Worm (Caenorhabditis elegans) whole organism, L1 larva: ENCODE results near the gene ZC262.13.

ENCODE experiments used
- C04F5.9 ChIP-seq: sonication (generic microtip); optimal IDR thresholded peaks from 2 replicates; lab custom pipeline; 2016; ENCODE audit warnings: missing genetic modification characterization, missing compliant biosample characterization
- Y116A8C.19 ChIP-seq: sonication (generic microtip); optimal IDR thresholded peaks from 2 replicates; lab custom pipeline; 2016; ENCODE audit warnings: missing compliant biosample characterization, missing genetic modification characterization, borderline replicate concordance
- alr-1 ChIP-seq: fragments of 200-800 bp; sonication (Bioruptor generic); optimal IDR thresholded peaks from 2 replicates; lab custom pipeline; 2018; ENCODE audit warnings: borderline replicate concordance, mild to moderate bottlenecking, missing genetic modification characterization, missing compliant biosample characterization
- ama-1 ChIP-seq: fragments of 150-350 bp; optimal IDR thresholded peaks from 2 replicates; lab custom pipeline; 2014
- blmp-1 ChIP-seq: fragments of 150-350 bp; optimal IDR thresholded peaks from 2 replicates; lab custom pipeline; 2014; ENCODE audit warnings: missing biosample characterization, missing genetic modification characterization
- ceh-63 ChIP-seq: fragments of 200-800 bp; sonication (Bioruptor generic); optimal IDR thresholded peaks from 2 replicates; lab custom pipeline; 2018; ENCODE audit warnings: mild to moderate bottlenecking, missing genetic modification characterization, missing compliant biosample characterization
- ceh-82 ChIP-seq, 3 experiments: fragments of 150-350 bp in 1 of 3; sonication (generic microtip) in 2 of 3; optimal IDR thresholded peaks; 2 replicates each; lab custom pipeline; 2014 to 2017; ENCODE audit warnings: missing biosample characterization in 3 of 3, missing genetic modification characterization in 3 of 3
- ceh-88 ChIP-seq: fragments of 200-800 bp; sonication (Bioruptor generic); IDR thresholded peaks from 2 replicates; pipeline ENCODE4 v1.3.6; 2022; ENCODE audit warnings: missing genetic modification characterization, missing compliant biosample characterization
- dpl-1 ChIP-seq, 3 experiments: fragments of 150-350 bp in 2 of 3; sonication (generic microtip) in 1 of 3; optimal IDR thresholded peaks; 2 replicates each; lab custom pipeline; 2014 to 2017; ENCODE audit warnings: missing biosample characterization in 3 of 3, missing genetic modification characterization in 3 of 3, missing genetic modification reagents in 3 of 3
- dsc-1 ChIP-seq: sonication (generic microtip); optimal IDR thresholded peaks from 2 replicates; lab custom pipeline; 2016; ENCODE audit warnings: mild to moderate bottlenecking, missing genetic modification characterization, missing compliant biosample characterization
- egl-27 ChIP-seq, 2 experiments: fragments of 150-350 bp in 1 of 2; sonication (generic microtip); optimal IDR thresholded peaks; 3 replicates each; lab custom pipeline; 2017 to 2018; ENCODE audit warnings: missing biosample characterization in 2 of 2, missing genetic modification characterization in 2 of 2, missing genetic modification reagents in 2 of 2
- elt-2 ChIP-seq: sonication (generic microtip); optimal IDR thresholded peaks from 2 replicates; lab custom pipeline; 2016; ENCODE audit warnings: missing genetic modification characterization, mild to moderate bottlenecking, inconsistent platforms, missing compliant biosample characterization, missing genetic modification reagents
- elt-3 ChIP-seq, 6 experiments: fragments of 150-350 bp in 1 of 6; sonication (generic microtip); optimal IDR thresholded peaks; 2 replicates each; lab custom pipeline; 2017 to 2018; ENCODE audit warnings: missing biosample characterization in 6 of 6, missing genetic modification characterization in 6 of 6, inconsistent platforms in 1 of 6
- fkh-10 ChIP-seq: sonication (generic microtip); optimal IDR thresholded peaks from 2 replicates; lab custom pipeline; 2017; ENCODE audit warnings: missing biosample characterization, missing genetic modification reagents, missing genetic modification characterization
- fos-1 ChIP-seq: fragments of 150-350 bp; optimal IDR thresholded peaks from 2 replicates; lab custom pipeline; 2014; ENCODE audit warnings: missing biosample characterization, missing genetic modification characterization
- hlh-4 ChIP-seq: sonication (generic microtip); optimal IDR thresholded peaks from 2 replicates; lab custom pipeline; 2016; ENCODE audit warnings: mild to moderate bottlenecking, missing genetic modification characterization, missing compliant biosample characterization
- hpl-2 ChIP-seq: fragments of 150-350 bp; optimal IDR thresholded peaks from 2 replicates; lab custom pipeline; 2014; ENCODE audit warnings: missing biosample characterization, missing genetic modification reagents, missing genetic modification characterization
- jun-1 ChIP-seq: fragments of 150-350 bp; optimal IDR thresholded peaks from 2 replicates; lab custom pipeline; 2014; ENCODE audit warnings: missing biosample characterization, missing genetic modification reagents, missing genetic modification characterization
- lin-13 ChIP-seq: fragments of 150-350 bp; optimal IDR thresholded peaks from 2 replicates; lab custom pipeline; 2014; ENCODE audit warnings: missing biosample characterization, missing genetic modification reagents, missing genetic modification characterization
- lin-14 ChIP-seq: fragments of 200-800 bp; sonication (Bioruptor generic); optimal IDR thresholded peaks from 2 replicates; lab custom pipeline; 2018; ENCODE audit warnings: mild to moderate bottlenecking, missing genetic modification characterization, moderate library complexity, missing compliant biosample characterization
- lin-15B ChIP-seq: fragments of 150-350 bp; sonication (generic microtip); optimal IDR thresholded peaks from 3 replicates; lab custom pipeline; 2014; ENCODE audit warnings: missing biosample characterization, missing genetic modification characterization
- lin-35 ChIP-seq, 2 experiments: fragments of 150-350 bp; optimal IDR thresholded peaks; 2 replicates each; lab custom pipeline; 2014; ENCODE audit warnings: missing biosample characterization in 2 of 2, missing genetic modification characterization in 2 of 2, missing genetic modification reagents in 2 of 2
- mab-9 ChIP-seq: fragments of 200-800 bp; sonication (Bioruptor generic); IDR thresholded peaks from 2 replicates; pipeline ENCODE4 v1.3.6; 2022; ENCODE audit warnings: missing genetic modification reagents, missing genetic modification characterization, missing compliant biosample characterization
- mdl-1 ChIP-seq, 2 experiments: fragments of 150-350 bp; optimal IDR thresholded peaks; 2 replicates each; lab custom pipeline; 2014 to 2017; ENCODE audit warnings: missing biosample characterization in 2 of 2, missing genetic modification characterization in 2 of 2, inconsistent platforms in 1 of 2
- mef-2 ChIP-seq: fragments of 150-350 bp; optimal IDR thresholded peaks from 2 replicates; lab custom pipeline; 2014; ENCODE audit warnings: missing biosample characterization, missing genetic modification characterization
- nhr-12 ChIP-seq: sonication (generic microtip); optimal IDR thresholded peaks from 2 replicates; lab custom pipeline; 2017; ENCODE audit warnings: missing biosample characterization, missing genetic modification characterization
- nhr-19 ChIP-seq: fragments of 200-800 bp; sonication (Bioruptor generic); conservative IDR thresholded peaks from 2 replicates; pipeline ENCODE4 v1.3.6; 2022; ENCODE audit warnings: missing genetic modification characterization, missing compliant biosample characterization
- nhr-20 ChIP-seq: sonication (generic microtip); optimal IDR thresholded peaks from 2 replicates; lab custom pipeline; 2016; ENCODE audit warnings: mild to moderate bottlenecking, missing genetic modification characterization, missing compliant biosample characterization
- nhr-28 ChIP-seq: fragments of 150-350 bp; optimal IDR thresholded peaks from 2 replicates; lab custom pipeline; 2014; ENCODE audit warnings: missing biosample characterization, missing genetic modification characterization
- nhr-71 ChIP-seq: sonication (generic microtip); optimal IDR thresholded peaks from 2 replicates; lab custom pipeline; 2016; ENCODE audit warnings: mild to moderate bottlenecking, missing genetic modification characterization, moderate library complexity, missing compliant biosample characterization
- nhr-76 ChIP-seq: sonication (generic microtip); optimal IDR thresholded peaks from 2 replicates; lab custom pipeline; 2017; ENCODE audit warnings: missing biosample characterization, missing genetic modification characterization
- nhr-77 ChIP-seq: fragments of 150-350 bp; optimal IDR thresholded peaks from 2 replicates; lab custom pipeline; 2014; ENCODE audit warnings: missing biosample characterization, missing genetic modification characterization
- nhr-90 ChIP-seq: sonication (generic microtip); optimal IDR thresholded peaks from 2 replicates; lab custom pipeline; 2016; ENCODE audit warnings: mild to moderate bottlenecking, missing genetic modification characterization, missing compliant biosample characterization; ENCODE audit not compliant: poor library complexity
- pag-3 ChIP-seq: sonication (generic microtip); optimal IDR thresholded peaks from 2 replicates; lab custom pipeline; 2017; ENCODE audit warnings: missing genetic modification characterization, mild to moderate bottlenecking, missing compliant biosample characterization, antibody characterized with exemption, borderline replicate concordance; ENCODE audit not compliant: insufficient read depth
- pax-3 ChIP-seq: fragments of 200-800 bp; sonication (Bioruptor generic); optimal IDR thresholded peaks from 2 replicates; lab custom pipeline; 2018; ENCODE audit warnings: mild to moderate bottlenecking, missing genetic modification characterization, moderate library complexity, missing compliant biosample characterization
- pqm-1 ChIP-seq: sonication (generic microtip); optimal IDR thresholded peaks from 3 replicates; lab custom pipeline; 2017; ENCODE audit warnings: missing biosample characterization, missing genetic modification characterization
- rnt-1 ChIP-seq: sonication (generic microtip); optimal IDR thresholded peaks from 2 replicates; lab custom pipeline; 2016; ENCODE audit warnings: mild to moderate bottlenecking, missing genetic modification characterization, moderate library complexity, missing compliant biosample characterization
- sptf-1 ChIP-seq: fragments of 150-350 bp; optimal IDR thresholded peaks from 2 replicates; lab custom pipeline; 2014; ENCODE audit warnings: missing biosample characterization, missing genetic modification characterization
- sup-37 ChIP-seq: fragments of 200-800 bp; sonication (Bioruptor generic); optimal IDR thresholded peaks from 2 replicates; lab custom pipeline; 2018; ENCODE audit warnings: mild to moderate bottlenecking, missing genetic modification characterization, missing compliant biosample characterization
- tbx-2 ChIP-seq: sonication (generic microtip); optimal IDR thresholded peaks from 2 replicates; lab custom pipeline; 2016; ENCODE audit warnings: missing genetic modification characterization, missing compliant biosample characterization
- unc-130 ChIP-seq: fragments of 150-350 bp; optimal IDR thresholded peaks from 2 replicates; lab custom pipeline; 2017; ENCODE audit warnings: missing biosample characterization, missing genetic modification characterization, inconsistent platforms
- unc-62 ChIP-seq: fragments of 150-350 bp; optimal IDR thresholded peaks from 2 replicates; lab custom pipeline; 2014; ENCODE audit warnings: missing biosample characterization, missing genetic modification reagents, missing genetic modification characterization
- vab-15 ChIP-seq: sonication (generic microtip); optimal IDR thresholded peaks from 2 replicates; lab custom pipeline; 2017; ENCODE audit warnings: missing genotype, mild to moderate bottlenecking, missing genetic modification characterization, missing compliant biosample characterization
- xbp-1 ChIP-seq: sonication (generic microtip); optimal IDR thresholded peaks from 2 replicates; lab custom pipeline; 2016; ENCODE audit warnings: missing genetic modification characterization, missing compliant biosample characterization
- zag-1 ChIP-seq: fragments of 150-350 bp; optimal IDR thresholded peaks from 2 replicates; lab custom pipeline; 2014; ENCODE audit warnings: missing biosample characterization, missing genetic modification characterization
- zip-4 ChIP-seq: fragments of 200-800 bp; sonication (Bioruptor generic); optimal IDR thresholded peaks from 2 replicates; lab custom pipeline; 2018; ENCODE audit warnings: mild to moderate bottlenecking, missing genetic modification characterization, moderate library complexity, missing compliant biosample characterization
- ztf-11 ChIP-seq, 2 experiments: sonication (generic microtip); optimal IDR thresholded peaks; 2 replicates each; lab custom pipeline; 2016 to 2017; ENCODE audit warnings: missing genetic modification characterization in 2 of 2, missing biosample characterization in 1 of 2, missing compliant biosample characterization in 1 of 2
- ztf-4 ChIP-seq: fragments of 150-350 bp; optimal IDR thresholded peaks from 2 replicates; lab custom pipeline; 2014; ENCODE audit warnings: missing biosample characterization, missing genetic modification characterization

Gene ZC262.13

DNA sequence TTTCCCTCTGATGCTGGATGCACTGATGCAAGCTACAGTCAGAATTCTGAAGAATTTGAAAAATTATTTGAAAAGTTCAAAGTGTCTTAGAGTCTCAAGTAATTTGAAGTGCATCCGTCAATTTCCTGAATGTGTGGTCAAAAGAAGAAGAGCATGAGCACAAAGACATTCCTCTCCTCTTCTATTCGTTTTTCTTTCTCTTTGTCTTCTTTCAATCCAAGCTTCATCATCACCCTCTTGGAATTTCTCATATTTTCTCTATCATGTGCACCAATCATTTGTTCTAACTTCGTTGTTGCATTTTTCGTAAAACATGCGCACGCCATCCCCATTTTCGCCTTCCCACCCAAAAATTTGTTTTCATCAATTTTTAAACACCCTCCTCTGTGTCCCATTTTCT lies 40.0 kb upstream of the ZC262.13 start:
- TF ChIP-seq lin-35 (GFP tag; optimal IDR thresholded peaks at IDR 0.05; lab: Kevin White, UChicago) (no peak), fkh-10 (GFP tag; lab: Kevin White, UChicago) (peak; percentile 62), lin-14 (GFP tag; lab: Kevin White, UChicago) (peak; percentile 19)

DNA sequence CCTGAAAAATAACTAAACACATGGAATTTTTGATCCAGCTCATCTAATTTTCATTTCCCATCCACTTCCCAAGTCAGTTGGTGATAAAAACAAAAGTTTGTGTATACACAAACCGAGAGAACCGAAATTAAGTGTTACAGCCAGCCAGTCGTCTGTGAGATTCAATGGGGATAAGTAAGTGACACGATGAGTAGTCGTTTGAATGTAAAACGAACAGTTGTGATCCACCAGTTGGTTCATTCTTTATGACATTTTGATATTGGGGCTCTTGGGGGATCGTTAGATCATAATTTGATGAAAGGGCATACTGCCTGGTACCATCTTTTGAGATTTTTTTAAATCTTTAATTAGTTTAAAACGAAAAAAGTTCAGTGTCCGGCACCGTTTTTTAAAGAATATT lies 39.2 kb upstream of the ZC262.13 start:
- no peak for TF ChIP-seq ceh-63 (GFP tag; lab: Kevin White, UChicago)
- TF ChIP-seq tbx-2 (tag; lab: Kevin White, UChicago), result no peak
- no peak for TF ChIP-seq fos-1 (tag; lab: Kevin White, UChicago)
- no peak for TF ChIP-seq zip-4 (GFP tag; lab: Kevin White, UChicago)
- TF ChIP-seq alr-1 (tag; lab: Kevin White, UChicago), result no peak
- no peak for TF ChIP-seq mdl-1 (tag; optimal IDR thresholded peaks at IDR 0.05; lab: Kevin White, UChicago)
- TF ChIP-seq pqm-1, result no peak
- no peak for TF ChIP-seq lin-15B
- TF ChIP-seq zag-1, result no peak
- no peak for TF ChIP-seq nhr-76 (tag; lab: Kevin White, UChicago)
- no peak for TF ChIP-seq sup-37 (GFP tag; lab: Kevin White, UChicago)
- TF ChIP-seq dsc-1 (tag; lab: Kevin White, UChicago), result no peak
- TF ChIP-seq rnt-1 (tag; lab: Kevin White, UChicago), result no peak

DNA sequence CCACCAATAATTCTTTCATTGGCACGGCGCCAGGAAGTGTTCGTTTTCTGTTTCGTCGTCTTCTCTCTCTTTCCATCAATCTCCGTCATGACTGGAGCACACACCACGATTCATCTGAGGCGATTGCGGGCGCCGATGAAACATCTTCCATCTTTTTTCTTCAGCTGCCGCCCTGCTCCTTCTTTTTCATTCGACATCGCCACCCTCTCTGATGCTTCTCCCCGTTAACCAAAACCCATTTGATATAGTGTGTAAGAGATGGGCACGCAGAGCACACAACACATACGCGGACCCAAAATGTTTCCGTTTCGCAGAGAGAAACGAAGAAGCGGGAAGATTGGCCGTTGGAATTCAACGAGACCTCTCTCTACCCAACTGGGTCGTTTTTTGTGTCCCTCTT lies 38.5 kb upstream of the ZC262.13 start:
- no peak for TF ChIP-seq unc-62
- no peak for TF ChIP-seq C04F5.9 (tag; lab: Kevin White, UChicago)
- no peak for TF ChIP-seq mab-9 (GFP tag; lab: Robert Waterston, UW)
- no peak for TF ChIP-seq mef-2 (tag; lab: Kevin White, UChicago)
- no peak for TF ChIP-seq vab-15
- TF ChIP-seq nhr-19 (GFP tag; lab: Robert Waterston, UW), result peak; percentile 20; the same call in 1 of the 2 replicates
- TF ChIP-seq ama-1 (lab: Kevin White, UChicago), result no peak
- no peak for TF ChIP-seq lin-13 (GFP tag; lab: Kevin White, UChicago)
- no peak for TF ChIP-seq blmp-1
- TF ChIP-seq hlh-4 (tag; lab: Kevin White, UChicago), result no peak
- TF ChIP-seq rnt-1 (tag; lab: Kevin White, UChicago), result peak; percentile 34
- peak; percentile 60 for TF ChIP-seq nhr-71 (tag; lab: Kevin White, UChicago)
- TF ChIP-seq hpl-2, result no peak
- no peak for TF ChIP-seq ceh-88 (GFP tag; lab: Robert Waterston, UW)
- no peak for TF ChIP-seq pax-3
- no peak for TF ChIP-seq elt-3 (tag; optimal IDR thresholded peaks at IDR 0.05; lab: Kevin White, UChicago)
- peak in 1 of 3 experiments; percentile 21 for TF ChIP-seq ceh-82 (tag; optimal IDR thresholded peaks at IDR 0.05; lab: Kevin White, UChicago)
- peak in 1 of 3 experiments; percentile 6 for TF ChIP-seq dpl-1 (GFP tag; optimal IDR thresholded peaks at IDR 0.05; lab: Kevin White, UChicago)
- TF ChIP-seq ztf-4 (tag; lab: Kevin White, UChicago), result no peak
- TF ChIP-seq nhr-28 (tag; lab: Kevin White, UChicago), result no peak
- TF ChIP-seq jun-1, result no peak
- TF ChIP-seq nhr-12 (tag; lab: Kevin White, UChicago), result no peak
- TF ChIP-seq nhr-77 (tag; lab: Kevin White, UChicago), result no peak
- TF ChIP-seq tbx-2 (tag; lab: Kevin White, UChicago), result no peak
- no peak for TF ChIP-seq nhr-20
- peak; percentile 21 for TF ChIP-seq unc-130 (tag; lab: Kevin White, UChicago)
- TF ChIP-seq ceh-63 (GFP tag; lab: Kevin White, UChicago), result no peak
- TF ChIP-seq nhr-90 (tag; lab: Kevin White, UChicago), result no peak
- no peak for TF ChIP-seq egl-27 (tag; optimal IDR thresholded peaks at IDR 0.05; lab: Kevin White, UChicago)
- TF ChIP-seq pag-3 (tag; lab: Kevin White, UChicago), result peak; percentile 23
- TF ChIP-seq sptf-1 (tag; lab: Kevin White, UChicago), result no peak
- TF ChIP-seq ztf-11 (tag; optimal IDR thresholded peaks at IDR 0.05; lab: Kevin White, UChicago), result peak in 1 of 2 experiments; percentile 35
- peak; percentile 0 for TF ChIP-seq fkh-10 (GFP tag; lab: Kevin White, UChicago)
- TF ChIP-seq xbp-1 (tag; lab: Kevin White, UChicago), result no peak
- TF ChIP-seq fos-1 (tag; lab: Kevin White, UChicago), result no peak
- TF ChIP-seq Y116A8C.19 (tag; lab: Kevin White, UChicago), result no peak
- TF ChIP-seq elt-2 (tag; lab: Kevin White, UChicago), result no peak
- TF ChIP-seq sup-37 (GFP tag; lab: Kevin White, UChicago), result no peak
